Fruit fly (Drosophila melanogaster) whole organism, pupa: ENCODE data around the gene Nepl7.

Experiments
- CG12605 ChIP-seq: fragments of 200-800 bp; sonication (Bioruptor generic); IDR thresholded peaks from 2 replicates; pipeline ENCODE4 v1.3.6; 2022; ENCODE audit warnings: missing biosample characterization, missing genetic modification characterization
- CG13204 ChIP-seq: fragments of 200-800 bp; sonication (Bioruptor generic); optimal IDR thresholded peaks from 2 replicates; lab custom pipeline; 2018; ENCODE audit warnings: missing biosample characterization, mild to moderate bottlenecking, missing genetic modification characterization, moderate library complexity
- CG14655 ChIP-seq: fragments of 200-800 bp; sonication (Bioruptor generic); optimal IDR thresholded peaks from 3 replicates; lab custom pipeline; 2017; ENCODE audit warnings: mild to moderate bottlenecking, missing biosample characterization, missing genetic modification reagents, missing genetic modification characterization
- CG15710 ChIP-seq: fragments of 200-800 bp; sonication (Bioruptor generic); optimal IDR thresholded peaks from 2 replicates; lab custom pipeline; 2018; ENCODE audit warnings: missing biosample characterization, mild to moderate bottlenecking, missing genetic modification characterization, moderate library complexity
- CG17806 ChIP-seq: fragments of 200-800 bp; sonication (Bioruptor generic); optimal IDR thresholded peaks from 2 replicates; lab custom pipeline; 2018; ENCODE audit warnings: missing biosample characterization, mild to moderate bottlenecking, missing genetic modification characterization, moderate library complexity
- CG32121 ChIP-seq: fragments of 200-800 bp; sonication (Bioruptor generic); IDR thresholded peaks from 2 replicates; pipeline ENCODE4 v1.3.6; 2022; ENCODE audit warnings: missing biosample characterization, missing genetic modification characterization
- CG34367 ChIP-seq: fragments of 200-800 bp; sonication (Bioruptor generic); optimal IDR thresholded peaks from 2 replicates; lab custom pipeline; 2018; ENCODE audit warnings: missing biosample characterization, mild to moderate bottlenecking, missing genetic modification characterization
- CG4496 ChIP-seq: fragments of 200-800 bp; sonication (Bioruptor generic); IDR thresholded peaks from 3 replicates; pipeline ENCODE4 v1.3.6; 2022; ENCODE audit warnings: missing biosample characterization, missing genetic modification characterization
- CG8159 ChIP-seq: fragments of 200-800 bp; sonication (Bioruptor generic); optimal IDR thresholded peaks from 3 replicates; lab custom pipeline; 2018; ENCODE audit warnings: missing biosample characterization, mild to moderate bottlenecking, missing genetic modification characterization, moderate library complexity
- CG8301 ChIP-seq: fragments of 200-800 bp; sonication (Bioruptor generic); optimal IDR thresholded peaks from 2 replicates; lab custom pipeline; 2018; ENCODE audit warnings: missing biosample characterization, mild to moderate bottlenecking, missing genetic modification characterization
- CG9948 ChIP-seq: fragments of 200-800 bp; sonication (Bioruptor generic); optimal IDR thresholded peaks from 2 replicates; lab custom pipeline; 2018; ENCODE audit warnings: missing biosample characterization, mild to moderate bottlenecking, missing genetic modification characterization, moderate library complexity
- D1 ChIP-seq: fragments of 200-800 bp; sonication (Bioruptor generic); optimal IDR thresholded peaks from 2 replicates; lab custom pipeline; 2018; ENCODE audit warnings: missing biosample characterization, mild to moderate bottlenecking, missing genetic modification characterization, moderate library complexity
- EcR ChIP-seq: fragments of 200-800 bp; sonication (Bioruptor generic); optimal IDR thresholded peaks from 3 replicates; lab custom pipeline; 2019; ENCODE audit warnings: missing biosample characterization, missing genetic modification characterization, mild to moderate bottlenecking, moderate library complexity, missing genetic modification reagents
- Ets98B ChIP-seq: fragments of 200-800 bp; sonication (Bioruptor generic); IDR thresholded peaks from 2 replicates; pipeline ENCODE4 v1.3.6; 2022; ENCODE audit warnings: missing biosample characterization, missing genetic modification characterization
- Pif1A ChIP-seq: fragments of 200-800 bp; sonication (Bioruptor generic); optimal IDR thresholded peaks from 3 replicates; lab custom pipeline; 2016; ENCODE audit warnings: missing biosample characterization, missing genetic modification characterization
- Pif1B ChIP-seq: fragments of 200-800 bp; sonication (Bioruptor generic); optimal IDR thresholded peaks from 3 replicates; lab custom pipeline; 2016; ENCODE audit warnings: missing biosample characterization, missing genetic modification characterization
- Snoo ChIP-seq: fragments of 200-800 bp; sonication (Bioruptor generic); optimal IDR thresholded peaks from 3 replicates; lab custom pipeline; 2017; ENCODE audit warnings: missing biosample characterization, mild to moderate bottlenecking, missing genetic modification characterization, inconsistent platforms
- fd96Ca ChIP-seq: fragments of 200-800 bp; sonication (Bioruptor generic); IDR thresholded peaks from 3 replicates; pipeline ENCODE4 v1.3.6; 2022; ENCODE audit warnings: missing biosample characterization, missing genetic modification characterization
- gl ChIP-seq: fragments of 200-800 bp; sonication (Bioruptor generic); optimal IDR thresholded peaks from 2 replicates; lab custom pipeline; 2018; ENCODE audit warnings: missing biosample characterization, mild to moderate bottlenecking, missing genetic modification characterization
- rn ChIP-seq: fragments of 200-800 bp; sonication (Bioruptor generic); IDR thresholded peaks from 2 replicates; pipeline ENCODE4 v1.3.6; 2022; ENCODE audit warnings: missing biosample characterization, missing genetic modification characterization

Nepl7 gene

DNA sequence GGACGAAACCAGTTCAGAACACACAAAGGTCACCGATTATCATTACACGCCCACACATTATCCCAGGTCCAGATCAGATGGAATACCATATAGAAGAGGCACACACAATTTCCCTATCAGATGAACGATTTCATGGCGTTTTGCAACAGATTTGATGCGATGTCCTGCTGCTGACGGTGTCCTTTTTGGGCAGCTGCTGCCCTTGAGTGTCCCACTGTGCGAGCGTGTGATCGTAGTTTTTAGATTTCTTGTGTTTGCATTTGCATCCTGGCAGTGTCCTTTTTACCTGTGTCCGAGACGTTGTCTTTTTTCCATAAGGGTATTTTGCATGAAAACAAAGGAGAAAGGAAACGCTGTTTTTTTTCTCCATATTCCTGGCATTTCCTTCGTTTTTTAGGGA is 9.8 kb upstream of the Nepl7 start:
- no peak for TF ChIP-seq CG17806 (tag; lab: Kevin White, UChicago)
- TF ChIP-seq CG12605 (GFP tag; lab: Robert Waterston, UW): no peak
- no peak for TF ChIP-seq Snoo (tag; lab: Kevin White, UChicago)
- no peak for TF ChIP-seq CG15710 (tag; lab: Kevin White, UChicago)
- no peak for TF ChIP-seq CG8301 (tag; lab: Kevin White, UChicago)

DNA sequence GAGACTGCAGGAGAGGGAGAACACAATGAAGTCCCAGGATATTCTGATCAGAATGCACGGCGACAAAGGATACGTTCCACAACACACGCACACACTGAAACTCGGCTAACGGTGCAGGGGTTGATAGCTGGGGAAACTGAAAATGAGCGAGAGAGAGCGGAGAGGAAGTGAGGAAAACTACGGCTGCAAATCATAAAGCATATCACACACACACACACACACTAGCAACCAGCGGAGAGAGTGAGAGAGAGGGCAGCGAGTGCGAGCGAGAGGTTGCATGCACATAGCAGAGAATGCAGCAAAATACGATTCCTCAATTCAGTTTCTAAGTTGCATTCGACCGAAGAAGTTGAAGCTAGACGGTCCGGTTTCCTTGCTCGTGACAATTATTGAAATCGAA is 8.8 kb upstream of the Nepl7 start:
- no peak for TF ChIP-seq CG17806 (tag; lab: Kevin White, UChicago)
- TF ChIP-seq Snoo (tag; lab: Kevin White, UChicago): no peak
- TF ChIP-seq CG34367 (tag; lab: Kevin White, UChicago): no peak
- no peak for TF ChIP-seq EcR (GFP tag; lab: Kevin White, UChicago)
- TF ChIP-seq gl (tag; lab: Kevin White, UChicago): no peak
- TF ChIP-seq Pif1A (GFP tag; lab: Kevin White, UChicago): no peak
- TF ChIP-seq CG8301 (tag; lab: Kevin White, UChicago): no peak
- TF ChIP-seq CG12605 (GFP tag; lab: Robert Waterston, UW): no peak
- no peak for TF ChIP-seq CG32121 (GFP tag; lab: Robert Waterston, UW)
- no peak for TF ChIP-seq CG14655 (GFP tag; lab: Kevin White, UChicago)
- no peak for TF ChIP-seq fd96Ca
- TF ChIP-seq CG9948 (tag; lab: Kevin White, UChicago): no peak
- TF ChIP-seq CG13204: no peak
- no peak for TF ChIP-seq Ets98B (GFP tag; lab: Robert Waterston, UW)

- TF ChIP-seq gl (tag; lab: Kevin White, UChicago) (no peak), CG9948 (tag; lab: Kevin White, UChicago) (no peak), CG13204 (no peak)
Observed at dm6 chr2L:12674365-12674764, 4.9 kb upstream of the Nepl7 start.

DNA sequence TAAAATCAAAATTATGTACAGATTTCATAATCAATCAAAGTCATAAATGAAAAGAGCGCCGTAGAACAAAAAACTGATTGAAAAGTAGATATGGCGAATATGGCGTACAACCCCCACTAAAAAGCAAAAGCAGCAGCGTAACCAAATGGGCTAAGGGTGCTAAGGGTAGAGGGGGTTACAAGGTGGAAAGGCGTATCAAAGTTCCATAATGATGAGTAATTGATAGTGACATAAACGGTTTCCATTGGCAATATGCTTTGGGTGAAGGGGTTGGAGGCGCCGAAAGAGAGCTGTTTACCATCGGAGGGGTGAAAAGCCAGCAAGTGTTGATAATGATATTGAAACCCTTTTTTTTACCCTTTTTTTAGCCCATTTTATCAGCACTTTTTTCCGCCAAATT is 2.8 kb upstream of the Nepl7 start:
- TF ChIP-seq fd96Ca: no peak
- TF ChIP-seq, all 21 proteins: peak for 0

DNA sequence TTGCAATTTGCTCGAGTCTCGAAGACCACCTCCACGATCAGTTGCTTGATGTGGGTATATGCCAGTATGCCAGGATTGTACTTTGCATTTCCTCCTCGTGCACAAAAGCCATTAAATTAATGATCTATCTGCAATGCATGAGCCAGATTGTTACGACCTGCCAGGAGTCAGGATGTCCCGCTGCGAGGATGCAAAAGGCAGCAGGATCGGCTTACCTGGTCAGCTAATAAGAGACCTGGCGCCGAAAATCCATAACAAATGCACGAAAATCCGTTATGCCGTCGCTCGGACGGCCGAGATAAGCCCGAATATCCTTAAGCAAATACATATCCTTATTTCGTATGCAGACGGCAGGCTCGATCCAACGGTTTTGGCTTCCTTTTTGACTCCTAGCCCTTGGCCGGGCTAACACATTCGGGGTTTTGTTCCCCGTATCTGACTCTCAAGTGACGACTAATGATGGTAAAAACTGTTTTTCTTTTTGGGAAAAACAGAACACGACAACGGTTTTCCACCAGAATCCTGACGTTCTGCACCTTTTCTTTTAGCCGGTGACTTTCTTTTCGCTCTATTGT is 3.4 kb downstream of the Nepl7 start:
- TF ChIP-seq gl (tag; lab: Kevin White, UChicago): no peak
- no peak for TF ChIP-seq CG15710 (tag; lab: Kevin White, UChicago)
- no peak for TF ChIP-seq CG9948 (tag; lab: Kevin White, UChicago)
- TF ChIP-seq rn (GFP tag; lab: Robert Waterston, UW): no peak
- TF ChIP-seq CG8301 (tag; lab: Kevin White, UChicago): no peak
- no peak for TF ChIP-seq CG12605 (GFP tag; lab: Robert Waterston, UW)
- TF ChIP-seq CG17806 (tag; lab: Kevin White, UChicago): no peak
- TF ChIP-seq CG32121 (GFP tag; lab: Robert Waterston, UW): no peak
- no peak for TF ChIP-seq Pif1B
- TF ChIP-seq CG14655 (GFP tag; lab: Kevin White, UChicago): no peak
- TF ChIP-seq EcR (GFP tag; lab: Kevin White, UChicago): no peak
- TF ChIP-seq CG4496 (GFP tag; lab: Robert Waterston, UW): no peak
- no peak for TF ChIP-seq Ets98B (GFP tag; lab: Robert Waterston, UW)
- TF ChIP-seq CG8159 (tag; lab: Kevin White, UChicago): no peak

DNA sequence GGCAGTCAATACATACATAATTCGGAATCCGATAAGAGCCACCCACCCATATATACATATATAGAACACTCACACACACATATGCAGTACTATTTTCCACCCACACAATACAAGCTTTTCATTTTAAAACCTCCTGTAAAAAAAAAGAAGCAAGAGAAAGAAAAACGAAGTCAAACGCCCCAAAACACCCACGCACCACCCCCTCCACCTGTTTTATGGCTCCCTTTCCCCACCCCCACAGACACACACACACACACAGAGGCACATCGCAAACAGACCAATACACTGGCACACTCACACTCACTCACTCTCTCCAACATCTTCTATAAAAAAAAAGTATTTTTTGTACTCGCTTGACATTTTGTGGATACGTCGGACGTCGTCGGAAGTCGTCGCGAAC is 12.2 kb downstream of the Nepl7 start:
- no peak for TF ChIP-seq CG9948 (tag; lab: Kevin White, UChicago)
- no peak for TF ChIP-seq CG15710 (tag; lab: Kevin White, UChicago)
- TF ChIP-seq Pif1A (GFP tag; lab: Kevin White, UChicago): no peak
- TF ChIP-seq CG8301 (tag; lab: Kevin White, UChicago): no peak
- no peak for TF ChIP-seq CG32121 (GFP tag; lab: Robert Waterston, UW)

dm6 chr2L:12656865-12657264 is 12.6 kb downstream of the Nepl7 start, which contains the start of gene pdm2:
Gene pdm2, plus strand, starts transcription at chr2L:12657165.
- TF ChIP-seq CG9948 (tag; lab: Kevin White, UChicago): no peak
- TF ChIP-seq gl (tag; lab: Kevin White, UChicago): no peak
- TF ChIP-seq CG14655 (GFP tag; lab: Kevin White, UChicago): no peak
- TF ChIP-seq Ets98B (GFP tag; lab: Robert Waterston, UW): no peak
- no peak for TF ChIP-seq D1
- no peak for TF ChIP-seq CG15710 (tag; lab: Kevin White, UChicago)
- no peak for TF ChIP-seq Pif1B
